Worm (Caenorhabditis elegans): Measurements from ENCODE around the gene R10D12.1.
A peak's percentile ranks its signal among the peaks of the same experiment; 100 is the strongest.

DNA sequence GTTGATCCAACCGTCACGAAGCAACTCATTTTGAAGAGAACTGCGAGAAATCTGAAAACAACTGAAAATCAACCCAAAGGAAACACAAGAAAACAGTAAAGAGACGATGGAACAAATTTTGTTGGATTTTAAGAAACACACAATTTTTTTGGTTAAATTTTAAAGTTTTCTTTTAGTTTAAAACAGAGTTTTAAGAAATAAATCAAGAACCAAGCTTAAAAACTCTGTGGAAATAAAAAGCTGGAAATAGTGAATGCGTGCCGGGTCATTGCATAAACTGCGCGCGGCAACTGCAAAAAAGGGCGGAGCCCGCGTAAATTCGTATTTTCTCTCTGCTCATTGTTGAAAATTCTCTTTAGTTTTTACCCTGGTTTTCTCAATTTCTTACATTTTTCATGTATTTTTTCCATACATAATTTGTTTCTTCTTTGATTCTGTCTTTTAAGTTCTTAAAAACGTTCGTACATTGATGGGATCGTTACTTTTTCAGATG lies 27.5 kb upstream of the R10D12.1 start, which contains the start of the genes algn-13 and R10D12.13:
- TF ChIP-seq cog-1 (tag; optimal IDR thresholded peaks at IDR 0.05) (peak; percentile 71), tab-1 (GFP tag; IDR thresholded peaks at IDR 0.05) (peak; percentile 89), ztf-29 (GFP tag; IDR thresholded peaks at IDR 0.05) (peak; percentile 68)

All from whole organism, midembryonic.